Fruit fly (Drosophila melanogaster): Measurements from ENCODE around the gene ash2.

The ash2 gene

DNA sequence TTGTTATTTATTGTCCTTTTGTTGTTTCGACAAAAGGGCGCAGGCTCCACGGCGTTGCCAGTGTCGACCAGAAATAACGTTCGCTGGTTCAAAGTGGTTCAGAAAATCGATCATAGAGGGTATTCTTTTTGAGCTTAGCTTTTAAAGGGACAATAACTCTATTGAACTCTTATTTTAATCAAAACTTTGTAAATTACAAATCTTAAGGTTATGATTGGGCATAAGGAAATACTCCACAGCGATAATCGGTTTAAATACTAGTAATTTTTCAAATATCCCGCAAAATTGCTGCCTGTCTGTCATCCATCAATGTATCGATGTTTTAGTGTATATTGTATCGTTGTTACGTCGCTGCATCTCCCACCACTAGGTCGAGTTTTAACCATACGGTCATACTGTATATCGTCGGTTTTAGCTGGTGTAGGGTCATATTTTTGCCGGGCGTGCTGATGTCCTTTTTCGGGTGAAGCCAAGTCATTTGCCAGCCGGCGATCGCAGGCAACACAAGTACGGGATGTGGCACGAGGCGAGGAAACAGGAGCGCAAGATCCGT, 4.9 kb downstream of the ash2 start, which contains the start of the genes CG31125 and CG6695 (continued):
- TF ChIP-seq CG14667 (GFP tag; IDR thresholded peaks at IDR 0.05) (0 out of 2 replicates have a peak, but pooled peaks have one; percentile 8), CG7963 (GFP tag; IDR thresholded peaks at IDR 0.05; ENCODE audit: partially characterized antibody) (peak; percentile 46; the same call in 1 of the 3 replicates), CG17186 (GFP tag; optimal IDR thresholded peaks at IDR 0.05) (peak; percentile 47), CG16815 (GFP tag; optimal IDR thresholded peaks at IDR 0.05) (peak; percentile 8), Hsf (GFP tag; optimal IDR thresholded peaks at IDR 0.05) (peak; percentile 49), pnt (GFP tag; optimal IDR thresholded peaks at IDR 0.05) (peak; percentile 55), CG7987 (GFP tag; optimal IDR thresholded peaks at IDR 0.05) (no peak), ewg (GFP tag; optimal IDR thresholded peaks at IDR 0.05) (peak; percentile 98), Awh (GFP tag; IDR thresholded peaks at IDR 0.05) (no peak), insv (GFP tag; optimal IDR thresholded peaks at IDR 0.05) (peak in 1 of 2 experiments; percentile 56), en (GFP tag; optimal IDR thresholded peaks at IDR 0.05) (no peak), Atf6 (GFP tag; IDR thresholded peaks at IDR 0.05) (peak; percentile 40; the same call in 1 of the 2 replicates), CG2875 (GFP tag; optimal IDR thresholded peaks at IDR 0.05) (no peak)

DNA sequence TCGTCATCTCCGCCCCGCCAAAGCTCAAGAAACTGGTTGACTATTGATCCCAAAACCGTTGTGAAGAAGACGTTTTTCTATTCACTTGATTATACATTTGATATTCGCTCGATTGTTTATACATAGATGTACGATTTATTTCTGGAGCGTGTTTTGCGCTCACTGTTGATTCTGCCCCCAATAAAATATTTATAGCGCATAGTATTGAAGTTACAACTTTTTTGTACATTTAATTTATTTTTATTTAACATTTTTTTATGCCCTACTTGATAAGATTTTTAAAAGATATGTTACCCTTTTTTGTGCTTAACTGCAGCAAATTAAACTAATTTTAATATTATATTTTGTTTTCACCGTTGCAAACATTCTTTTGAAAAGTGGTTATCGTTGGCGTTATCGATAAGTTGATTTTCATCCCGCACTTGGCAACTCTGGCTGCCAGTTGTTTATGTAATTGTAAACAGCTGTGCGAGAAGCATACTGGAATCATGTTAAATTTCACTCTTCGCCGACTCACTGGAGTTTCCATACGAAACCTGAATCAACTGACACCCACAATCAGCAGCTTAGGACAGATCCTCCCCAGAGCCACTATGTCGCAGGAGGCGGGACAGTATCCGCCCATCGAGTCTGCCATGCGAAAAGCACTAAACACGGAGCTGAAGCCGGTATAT, 9.4 kb downstream of the ash2 start, which contains the start of gene CG31126:
Gene CG31126, plus strand, starts transcription at position 449 of the 674 bp plus-strand sequence.
- TF ChIP-seq CG14860 (GFP tag; IDR thresholded peaks at IDR 0.05; ENCODE audit: partially characterized antibody) (peak; percentile 34; the same call in 1 of the 3 replicates), Bgb (GFP tag; IDR thresholded peaks at IDR 0.05; ENCODE audit: partially characterized antibody) (peak; percentile 62), amos (GFP tag; IDR thresholded peaks at IDR 0.05; ENCODE audit: partially characterized antibody) (peak; percentile 59; the same call in 1 of the 2 replicates), E2f1 (GFP tag; IDR thresholded peaks at IDR 0.05) (no peak), Hsf (GFP tag; optimal IDR thresholded peaks at IDR 0.05) (no peak), Asciz (GFP tag; optimal IDR thresholded peaks at IDR 0.05) (no peak), CG7745 (tag; optimal IDR thresholded peaks at IDR 0.05) (no peak), CG4617 (GFP tag; optimal IDR thresholded peaks at IDR 0.05; ENCODE audit: borderline replicate concordance) (peak; percentile 10), dmrt99B (tag; optimal IDR thresholded peaks at IDR 0.05) (no peak), NK7.1 (GFP tag; optimal IDR thresholded peaks at IDR 0.05) (no peak), croc (GFP tag; conservative IDR thresholded peaks at IDR 0.05) (no peak), Bteb2 (GFP tag; optimal IDR thresholded peaks at IDR 0.05) (no peak), stc (GFP tag; IDR thresholded peaks at IDR 0.05) (no peak), CG17186 (GFP tag; optimal IDR thresholded peaks at IDR 0.05) (no peak), CG34376 (GFP tag; optimal IDR thresholded peaks at IDR 0.05) (no peak), CG31388 (GFP tag; optimal IDR thresholded peaks at IDR 0.05) (no peak), lov (optimal IDR thresholded peaks at IDR 0.05) (no peak), lov (GFP tag; IDR thresholded peaks at IDR 0.05) (no peak), Nf-YB (GFP tag; optimal IDR thresholded peaks at IDR 0.05) (no peak), CG9437 (GFP tag; optimal IDR thresholded peaks at IDR 0.05) (no peak), CG34422 (GFP tag; IDR thresholded peaks at IDR 0.05) (peak; percentile 64; the same call in 1 of the 3 replicates), Max (GFP tag; optimal IDR thresholded peaks at IDR 0.05) (no peak), vnd (GFP tag; IDR thresholded peaks at IDR 0.05; ENCODE audit: partially characterized antibody) (0 out of 3 replicates have a peak, but pooled peaks have one; percentile 23), CG2116 (GFP tag; optimal IDR thresholded peaks at IDR 0.05) (peak; percentile 85), YL-1 (GFP tag; optimal IDR thresholded peaks at IDR 0.05) (peak; percentile 68), ab (GFP tag; optimal IDR thresholded peaks at IDR 0.05) (no peak), crp (GFP tag; optimal IDR thresholded peaks at IDR 0.05) (peak; percentile 68 to 94), CG3847 (GFP tag; IDR thresholded peaks at IDR 0.05) (0 out of 2 replicates have a peak, but pooled peaks have one; percentile 13), CG12659 (GFP tag; optimal IDR thresholded peaks at IDR 0.05) (peak; percentile 25), CG31224 (GFP tag; IDR thresholded peaks at IDR 0.05) (no peak), CG2120 (GFP tag; optimal IDR thresholded peaks at IDR 0.05) (no peak), CG7987 (GFP tag; optimal IDR thresholded peaks at IDR 0.05) (no peak), ftz-f1 (GFP tag; optimal IDR thresholded peaks at IDR 0.05) (peak; percentile 64), CG6272 (GFP tag; IDR thresholded peaks at IDR 0.05) (no peak), CG17328 (GFP tag; IDR thresholded peaks at IDR 0.05) (no peak), CG15514 (GFP tag; optimal IDR thresholded peaks at IDR 0.05) (peak; percentile 33)
